Worm (Caenorhabditis elegans) whole organism, early embryonic: ENCODE data around the gene B0303.7.

Experiments
- B0310.2 ChIP-seq: sonication (generic microtip); optimal IDR thresholded peaks from 2 replicates; lab custom pipeline; 2016; ENCODE audit warnings: mild to moderate bottlenecking, missing genetic modification characterization, missing compliant biosample characterization
- F13C5.2 ChIP-seq: sonication (generic microtip); optimal IDR thresholded peaks from 2 replicates; lab custom pipeline; 2017; ENCODE audit warnings: mild to moderate bottlenecking, missing genetic modification characterization, inconsistent platforms, missing compliant biosample characterization
- aly-1 ChIP-seq: sonication (generic microtip); optimal IDR thresholded peaks from 2 replicates; lab custom pipeline; 2016; ENCODE audit warnings: missing genetic modification characterization, missing compliant biosample characterization
- ama-1 ChIP-seq: fragments of 150-350 bp; optimal IDR thresholded peaks from 2 replicates; lab custom pipeline; 2014
- ceh-13 ChIP-seq: fragments of 200-800 bp; sonication (Bioruptor generic); optimal IDR thresholded peaks from 2 replicates; lab custom pipeline; 2018; ENCODE audit warnings: mild to moderate bottlenecking, missing genetic modification characterization, missing compliant biosample characterization
- ceh-36 ChIP-seq: sonication (generic microtip); optimal IDR thresholded peaks from 2 replicates; lab custom pipeline; 2016; ENCODE audit warnings: missing genetic modification characterization, inconsistent platforms, missing compliant biosample characterization
- ets-7 ChIP-seq: sonication (generic microtip); optimal IDR thresholded peaks from 2 replicates; lab custom pipeline; 2016; ENCODE audit warnings: missing genotype, missing genetic modification characterization, missing compliant biosample characterization
- flt-1 ChIP-seq: fragments of 200-800 bp; sonication (Bioruptor generic); IDR thresholded peaks from 2 replicates; pipeline ENCODE4 v1.3.6; 2022; ENCODE audit warnings: missing genetic modification characterization, missing compliant biosample characterization
- hmbx-1 ChIP-seq: sonication (generic microtip); optimal IDR thresholded peaks from 2 replicates; lab custom pipeline; 2016; ENCODE audit warnings: mild to moderate bottlenecking, missing genetic modification characterization, missing compliant biosample characterization
- hmg-4 ChIP-seq: fragments of 200-800 bp; sonication (Bioruptor generic); optimal IDR thresholded peaks from 2 replicates; lab custom pipeline; 2018; ENCODE audit warnings: mild to moderate bottlenecking, missing genetic modification characterization, missing compliant biosample characterization
- hnd-1 ChIP-seq: sonication (generic microtip); optimal IDR thresholded peaks from 2 replicates; lab custom pipeline; 2016; ENCODE audit warnings: missing genetic modification characterization, missing compliant biosample characterization
- pes-1 ChIP-seq: fragments of 200-800 bp; sonication (Bioruptor generic); IDR thresholded peaks from 2 replicates; pipeline ENCODE4 v1.3.6; 2022; ENCODE audit warnings: missing genetic modification reagents, missing genetic modification characterization, missing compliant biosample characterization
- scrt-1 ChIP-seq: fragments of 200-800 bp; sonication (Bioruptor generic); IDR thresholded peaks from 2 replicates; pipeline ENCODE4 v1.3.6; 2022; ENCODE audit warnings: missing genetic modification characterization, missing compliant biosample characterization
- sea-1 ChIP-seq: fragments of 200-800 bp; sonication (Bioruptor generic); conservative IDR thresholded peaks from 2 replicates; pipeline ENCODE4 v1.3.6; 2022; ENCODE audit warnings: missing genetic modification characterization, missing compliant biosample characterization
- tbx-11 ChIP-seq: fragments of 200-800 bp; sonication (Bioruptor generic); IDR thresholded peaks from 2 replicates; pipeline ENCODE4 v1.3.6; 2022; ENCODE audit warnings: missing genetic modification characterization, missing compliant biosample characterization
- tbx-37 ChIP-seq: fragments of 200-800 bp; sonication (Bioruptor generic); conservative IDR thresholded peaks from 2 replicates; pipeline ENCODE4 v1.3.6; 2022; ENCODE audit warnings: missing genetic modification reagents, missing genetic modification characterization, missing compliant biosample characterization
- tra-4 ChIP-seq: sonication (generic microtip); optimal IDR thresholded peaks from 2 replicates; lab custom pipeline; 2017; ENCODE audit warnings: missing genetic modification characterization, missing compliant biosample characterization

The B0303.7 gene

ce11 chrIII:8748620-8749019, 55.2 kb downstream of the B0303.7 start:
- no peak for TF ChIP-seq scrt-1 (GFP tag; lab: Robert Waterston, UW)
- no peak for TF ChIP-seq ceh-13
- no peak for TF ChIP-seq tra-4 (tag; lab: Kevin White, UChicago)
- TF ChIP-seq ceh-36: no peak
- no peak for TF ChIP-seq hmbx-1
- TF ChIP-seq tbx-37 (GFP tag; lab: Robert Waterston, UW): no peak
- TF ChIP-seq F13C5.2: no peak
- TF ChIP-seq hmg-4 (GFP tag; lab: Kevin White, UChicago): no peak
- TF ChIP-seq flt-1 (GFP tag; lab: Robert Waterston, UW): no peak
- TF ChIP-seq tbx-11 (GFP tag; lab: Robert Waterston, UW): no peak
- TF ChIP-seq aly-1 (tag; lab: Kevin White, UChicago): no peak
- TF ChIP-seq ets-7: no peak
- no peak for TF ChIP-seq pes-1
- no peak for TF ChIP-seq sea-1 (GFP tag; lab: Robert Waterston, UW)
- no peak for TF ChIP-seq B0310.2
- TF ChIP-seq ama-1 (lab: Kevin White, UChicago): no peak
- TF ChIP-seq hnd-1 (tag; lab: Kevin White, UChicago): no peak
